Worm (Caenorhabditis elegans) whole organism, young adult: Measurements from ENCODE around the gene set-21.
"Not testable (repeated sequence)": the region's sequence is repeated elsewhere in the genome, so short reads cannot be mapped to it uniquely, and the experiment has no call there.

Source experiments
- B0019.2 ChIP-seq: fragments of 200-800 bp; sonication (Bioruptor generic); conservative IDR thresholded peaks from 2 replicates; pipeline ENCODE4 v1.3.6; 2022; ENCODE audit warnings: missing genetic modification reagents, missing genetic modification characterization, missing compliant biosample characterization
- B0336.3 ChIP-seq: fragments of 200-800 bp; sonication (Bioruptor generic); IDR thresholded peaks from 2 replicates; pipeline ENCODE4 v1.3.6; 2022; ENCODE audit warnings: missing genetic modification characterization, missing compliant biosample characterization
- D2030.7 ChIP-seq: fragments of 200-800 bp; sonication (Bioruptor generic); IDR thresholded peaks from 2 replicates; pipeline ENCODE4 v1.3.6; 2022; ENCODE audit warnings: missing genetic modification reagents, missing genetic modification characterization, missing compliant biosample characterization
- F22D6.2 ChIP-seq: sonication (generic microtip); optimal IDR thresholded peaks from 2 replicates; lab custom pipeline; 2016; ENCODE audit warnings: mild to moderate bottlenecking, missing genetic modification characterization, missing compliant biosample characterization
- F49E8.2 ChIP-seq: sonication (generic microtip); optimal IDR thresholded peaks from 3 replicates; lab custom pipeline; 2017; ENCODE audit warnings: missing genetic modification characterization, mild to moderate bottlenecking, missing compliant biosample characterization, antibody characterized with exemption, moderate library complexity; ENCODE audit not compliant: insufficient read depth
- F52B5.7 ChIP-seq: sonication (generic microtip); optimal IDR thresholded peaks from 2 replicates; lab custom pipeline; 2016; ENCODE audit warnings: mild to moderate bottlenecking, missing genetic modification characterization, missing compliant biosample characterization
- F55B11.4 ChIP-seq: sonication (generic microtip); optimal IDR thresholded peaks from 2 replicates; lab custom pipeline; 2016; ENCODE audit warnings: missing compliant biosample characterization, missing genetic modification characterization, borderline replicate concordance; ENCODE audit not compliant: insufficient read depth
- Y67H2A.10 ChIP-seq: fragments of 200-800 bp; sonication (Bioruptor generic); conservative IDR thresholded peaks from 2 replicates; pipeline ENCODE4 v1.3.6; 2022; ENCODE audit warnings: missing genetic modification reagents, missing genetic modification characterization, missing compliant biosample characterization
- ama-1 ChIP-seq, 3 experiments: fragments of 150-350 bp in 1 of 3; sonication (generic microtip) in 2 of 3; optimal IDR thresholded peaks; 2 replicates each; lab custom pipeline; 2014 to 2018; ENCODE audit warnings: missing biosample characterization in 2 of 3, missing genetic modification characterization in 2 of 3, missing genetic modification reagents in 2 of 3
- attf-5 ChIP-seq: fragments of 200-800 bp; sonication (Bioruptor generic); optimal IDR thresholded peaks from 2 replicates; lab custom pipeline; 2018; ENCODE audit warnings: mild to moderate bottlenecking, missing genetic modification characterization, missing compliant biosample characterization
- cebp-1 ChIP-seq, 2 experiments: fragments of 200-800 bp in 1 of 2; sonication (Bioruptor generic) in 1 of 2; sonication (generic microtip) in 1 of 2; IDR thresholded peaks in 1 of 2; optimal IDR thresholded peaks in 1 of 2; 2 replicates each; pipeline versions ENCODE4 v1.3.6 to Lab custom; 2017 to 2022; ENCODE audit warnings: missing compliant biosample characterization in 2 of 2, missing genetic modification characterization in 2 of 2, mild to moderate bottlenecking in 1 of 2, missing genetic modification reagents in 1 of 2, moderate library complexity in 1 of 2
- ceh-40 ChIP-seq: fragments of 200-800 bp; sonication (Bioruptor generic); IDR thresholded peaks from 2 replicates; pipeline ENCODE4 v1.3.6; 2022; ENCODE audit warnings: missing genetic modification characterization, missing compliant biosample characterization
- ceh-58 ChIP-seq: fragments of 200-800 bp; sonication (Bioruptor generic); IDR thresholded peaks from 2 replicates; pipeline ENCODE4 v1.3.6; 2022; ENCODE audit warnings: missing genetic modification characterization, missing compliant biosample characterization
- ceh-91 ChIP-seq: fragments of 200-800 bp; sonication (Bioruptor generic); IDR thresholded peaks from 2 replicates; pipeline ENCODE4 v1.3.6; 2022; ENCODE audit warnings: missing genetic modification reagents, missing genetic modification characterization, missing compliant biosample characterization
- die-1 ChIP-seq: sonication (generic microtip); optimal IDR thresholded peaks from 2 replicates; lab custom pipeline; 2016; ENCODE audit warnings: missing genotype, mild to moderate bottlenecking, missing genetic modification characterization, missing compliant biosample characterization
- egl-18 ChIP-seq: fragments of 200-800 bp; sonication (Bioruptor generic); IDR thresholded peaks from 2 replicates; pipeline ENCODE4 v1.3.6; 2022; ENCODE audit warnings: missing genetic modification reagents, missing genetic modification characterization, missing compliant biosample characterization
- egl-44 ChIP-seq: fragments of 200-800 bp; sonication (Bioruptor generic); IDR thresholded peaks from 2 replicates; pipeline ENCODE4 v1.3.6; 2022; ENCODE audit warnings: missing genetic modification reagents, missing genetic modification characterization, missing compliant biosample characterization
- egrh-3 ChIP-seq: fragments of 200-800 bp; sonication (Bioruptor generic); IDR thresholded peaks from 2 replicates; pipeline ENCODE4 v1.3.6; 2022; ENCODE audit warnings: missing genetic modification reagents, missing genetic modification characterization, missing compliant biosample characterization
- him-1 ChIP-seq: sonication (generic microtip); optimal IDR thresholded peaks from 2 replicates; lab custom pipeline; 2016; ENCODE audit warnings: missing genotype, missing genetic modification reagents, missing genetic modification characterization, missing compliant biosample characterization
- hmg-1.2 ChIP-seq: fragments of 200-800 bp; sonication (Bioruptor generic); IDR thresholded peaks from 2 replicates; pipeline ENCODE4 v1.3.6; 2022; ENCODE audit warnings: missing genetic modification reagents, missing genetic modification characterization, missing compliant biosample characterization
- hrde-1 ChIP-seq: sonication (generic microtip); optimal IDR thresholded peaks from 2 replicates; lab custom pipeline; 2016; ENCODE audit warnings: missing genetic modification characterization, mild to moderate bottlenecking, missing compliant biosample characterization, moderate library complexity, missing genotype, missing genetic modification reagents, borderline replicate concordance
- hsf-1 ChIP-seq: fragments of 200-800 bp; sonication (Bioruptor generic); IDR thresholded peaks from 2 replicates; pipeline ENCODE4 v1.3.6; 2022; ENCODE audit warnings: missing genetic modification reagents, missing genetic modification characterization, missing compliant biosample characterization
- lin-26 ChIP-seq: fragments of 200-800 bp; sonication (Bioruptor generic); IDR thresholded peaks from 2 replicates; pipeline ENCODE4 v1.3.6; 2022; ENCODE audit warnings: missing genetic modification reagents, missing genetic modification characterization, missing compliant biosample characterization
- lin-40 ChIP-seq: sonication (generic microtip); optimal IDR thresholded peaks from 2 replicates; lab custom pipeline; 2016; ENCODE audit warnings: missing genetic modification characterization, mild to moderate bottlenecking, missing compliant biosample characterization, missing genotype, missing genetic modification reagents
- lin-54 ChIP-seq: fragments of 200-800 bp; sonication (Bioruptor generic); optimal IDR thresholded peaks from 2 replicates; lab custom pipeline; 2018; ENCODE audit warnings: mild to moderate bottlenecking, missing genetic modification characterization, missing compliant biosample characterization
- madf-6 ChIP-seq: fragments of 200-800 bp; sonication (Bioruptor generic); IDR thresholded peaks from 2 replicates; pipeline ENCODE4 v1.3.6; 2022; ENCODE audit warnings: missing genetic modification reagents, missing genetic modification characterization, missing compliant biosample characterization
- mcd-1 ChIP-seq: fragments of 200-800 bp; sonication (Bioruptor generic); IDR thresholded peaks from 2 replicates; pipeline ENCODE4 v1.3.6; 2022; ENCODE audit warnings: missing genetic modification reagents, missing genetic modification characterization, missing compliant biosample characterization
- mel-28 ChIP-seq: sonication (generic microtip); optimal IDR thresholded peaks from 2 replicates; lab custom pipeline; 2016; ENCODE audit warnings: borderline replicate concordance, mild to moderate bottlenecking, missing genetic modification characterization, missing compliant biosample characterization
- nfyb-1 ChIP-seq: fragments of 200-800 bp; sonication (Bioruptor generic); IDR thresholded peaks from 2 replicates; pipeline ENCODE4 v1.3.6; 2022; ENCODE audit warnings: missing genetic modification reagents, missing genetic modification characterization, missing compliant biosample characterization
- pbrm-1 ChIP-seq: fragments of 200-800 bp; sonication (Bioruptor generic); IDR thresholded peaks from 2 replicates; pipeline ENCODE4 v1.3.6; 2022; ENCODE audit warnings: missing genetic modification reagents, missing genetic modification characterization, missing compliant biosample characterization
- rec-8 ChIP-seq, 2 experiments: sonication (generic microtip); optimal IDR thresholded peaks; 2 replicates each; lab custom pipeline; 2016; ENCODE audit warnings: mild to moderate bottlenecking in 2 of 2, missing genetic modification characterization in 2 of 2, missing genetic modification reagents in 2 of 2, missing genotype in 2 of 2, missing biosample characterization in 1 of 2, missing compliant biosample characterization in 1 of 2, moderate library complexity in 1 of 2
- snpc-1.1 ChIP-seq: sonication (generic microtip); optimal IDR thresholded peaks from 2 replicates; lab custom pipeline; 2017; ENCODE audit warnings: missing genetic modification characterization, mild to moderate bottlenecking, missing compliant biosample characterization, antibody characterized with exemption, moderate library complexity, missing genotype, missing genetic modification reagents; ENCODE audit not compliant: insufficient read depth
- snpc-1.3 ChIP-seq: sonication (generic microtip); optimal IDR thresholded peaks from 2 replicates; lab custom pipeline; 2017; ENCODE audit warnings: missing genetic modification characterization, mild to moderate bottlenecking, missing compliant biosample characterization, antibody characterized with exemption, moderate library complexity, missing genotype, missing genetic modification reagents; ENCODE audit not compliant: insufficient read depth
- snpc-3.4 ChIP-seq: sonication (generic microtip); optimal IDR thresholded peaks from 2 replicates; lab custom pipeline; 2017; ENCODE audit warnings: missing genetic modification characterization, mild to moderate bottlenecking, missing compliant biosample characterization, antibody characterized with exemption, moderate library complexity, missing genotype, missing genetic modification reagents
- snpc-4 ChIP-seq, 5 experiments: fragments of 150-350 bp in 1 of 5; sonication (generic microtip) in 4 of 5; optimal IDR thresholded peaks; 2 replicates each; lab custom pipeline; 2014 to 2018; ENCODE audit warnings: missing genetic modification characterization in 5 of 5, missing biosample characterization in 3 of 5, antibody characterized with exemption in 2 of 5, mild to moderate bottlenecking in 2 of 5, missing compliant biosample characterization in 2 of 5, missing genotype in 2 of 5, moderate library complexity in 2 of 5, missing genetic modification reagents in 1 of 5
- tbp1 ChIP-seq: fragments of 200-800 bp; sonication (Bioruptor generic); optimal IDR thresholded peaks from 2 replicates; lab custom pipeline; 2018; ENCODE audit warnings: mild to moderate bottlenecking, missing genetic modification characterization, missing compliant biosample characterization
- tlf-1 ChIP-seq: fragments of 200-800 bp; sonication (Bioruptor generic); optimal IDR thresholded peaks from 2 replicates; lab custom pipeline; 2018; ENCODE audit warnings: mild to moderate bottlenecking, missing genetic modification characterization, missing compliant biosample characterization
- xnd-1 ChIP-seq: sonication (generic microtip); optimal IDR thresholded peaks from 2 replicates; lab custom pipeline; 2016; ENCODE audit warnings: missing genotype, missing genetic modification reagents, missing genetic modification characterization, missing compliant biosample characterization
- zfh-2 ChIP-seq: fragments of 200-800 bp; sonication (Bioruptor generic); conservative IDR thresholded peaks from 2 replicates; pipeline ENCODE4 v1.3.6; 2022; ENCODE audit warnings: missing genetic modification reagents, missing genetic modification characterization, missing compliant biosample characterization
- zim-3 ChIP-seq: sonication (generic microtip); optimal IDR thresholded peaks from 2 replicates; lab custom pipeline; 2017; ENCODE audit warnings: mild to moderate bottlenecking, missing genetic modification characterization, moderate library complexity, missing compliant biosample characterization
- ztf-6 ChIP-seq: fragments of 200-800 bp; sonication (Bioruptor generic); IDR thresholded peaks from 2 replicates; pipeline ENCODE4 v1.3.6; 2022; ENCODE audit warnings: missing genetic modification reagents, missing genetic modification characterization, missing compliant biosample characterization

Gene set-21

ce11 chrIV:4388854-4389253 is 1.8 kb upstream of the set-21 start (continued):
- TF ChIP-seq B0019.2, result 0 out of 2 replicates have a peak, but pooled peaks have one; percentile 13
- peak; percentile 17; the same call in 1 of the 2 replicates for TF ChIP-seq egl-44
- TF ChIP-seq tlf-1 (GFP tag; lab: Kevin White, UChicago), result peak; percentile 68
- peak; percentile 82 for TF ChIP-seq ceh-58
- not testable (repeated sequence) for TF ChIP-seq cebp-1 (GFP tag; IDR thresholded peaks at IDR 0.05; lab: Robert Waterston, UW); ama-1 (optimal IDR thresholded peaks at IDR 0.05; lab: Kevin White, UChicago)
- TF ChIP-seq cebp-1 (tag; optimal IDR thresholded peaks at IDR 0.05; lab: Kevin White, UChicago), result peak; percentile 47
- TF ChIP-seq him-1 (tag; lab: Kevin White, UChicago), result peak; percentile 99
- TF ChIP-seq die-1 (tag; lab: Kevin White, UChicago), result peak; percentile 22
- TF ChIP-seq snpc-4 (GFP tag; optimal IDR thresholded peaks at IDR 0.05; lab: Kevin White, UChicago), result peak; percentile 6
- TF ChIP-seq snpc-4 (tag; optimal IDR thresholded peaks at IDR 0.05; lab: Kevin White, UChicago), result peak in 2 of 4 experiments; percentile 42 to 53
- peak; percentile 56; the same call in 1 of the 2 replicates for TF ChIP-seq hmg-1.2
- peak; percentile 95 for TF ChIP-seq hrde-1
- peak; percentile 71 for TF ChIP-seq mcd-1 (GFP tag; lab: Robert Waterston, UW)
- peak; percentile 69 for TF ChIP-seq F52B5.7
- peak; percentile 84 for TF ChIP-seq F49E8.2 (tag; lab: Kevin White, UChicago)
- TF ChIP-seq snpc-1.3 (tag; lab: Kevin White, UChicago), result peak; percentile 10
- TF ChIP-seq ama-1 (GFP tag; optimal IDR thresholded peaks at IDR 0.05; lab: Kevin White, UChicago), result peak in 1 of 2 experiments; percentile 49
- TF ChIP-seq D2030.7 (GFP tag; lab: Robert Waterston, UW), result peak; percentile 76
- TF ChIP-seq attf-5, result peak; percentile 17
- TF ChIP-seq rec-8 (tag; optimal IDR thresholded peaks at IDR 0.05; lab: Kevin White, UChicago), result peak in 1 of 2 experiments; percentile 54
- TF ChIP-seq snpc-3.4 (tag; lab: Kevin White, UChicago), result peak; percentile 30
- TF ChIP-seq hsf-1 (GFP tag; lab: Robert Waterston, UW), result peak; percentile 86
- peak; percentile 72 for TF ChIP-seq B0336.3 (GFP tag; lab: Robert Waterston, UW)
- peak; percentile 21; the same call in 1 of the 2 replicates for TF ChIP-seq ceh-91
- peak; percentile 25 for TF ChIP-seq xnd-1 (tag; lab: Kevin White, UChicago)
- peak; percentile 81 for TF ChIP-seq lin-54 (GFP tag; lab: Kevin White, UChicago)
- TF ChIP-seq madf-6 (GFP tag; lab: Robert Waterston, UW), result peak; percentile 87
- TF ChIP-seq lin-26 (GFP tag; lab: Robert Waterston, UW), result peak; percentile 89

- TF ChIP-seq egrh-3 (GFP tag; lab: Robert Waterston, UW) (peak; percentile 79; the same call in 1 of the 2 replicates), zfh-2 (GFP tag; lab: Robert Waterston, UW) (0 out of 2 replicates have a peak, but pooled peaks have one; percentile 8), mcd-1 (GFP tag; lab: Robert Waterston, UW) (0 out of 2 replicates have a peak, but pooled peaks have one; percentile 19), pbrm-1 (GFP tag; lab: Robert Waterston, UW) (0 out of 2 replicates have a peak, but pooled peaks have one; percentile 2)
These were observed 1.2 kb upstream of the set-21 start for ce11 chrIV:4389427-4389826.

- peak; percentile 29; the same call in 1 of the 2 replicates for TF ChIP-seq B0336.3 (GFP tag; lab: Robert Waterston, UW)
- TF ChIP-seq ztf-6, result no peak
- peak; percentile 17 for TF ChIP-seq tbp1 (GFP tag; lab: Kevin White, UChicago)
- TF ChIP-seq ceh-40 (GFP tag; lab: Robert Waterston, UW), result no peak
- no peak for TF ChIP-seq Y67H2A.10
- TF ChIP-seq die-1 (tag; lab: Kevin White, UChicago), result no peak
- TF ChIP-seq xnd-1 (tag; lab: Kevin White, UChicago), result peak; percentile 87
- TF ChIP-seq lin-40 (tag; lab: Kevin White, UChicago), result no peak
- TF ChIP-seq zim-3 (tag; lab: Kevin White, UChicago), result no peak
- no peak for TF ChIP-seq F22D6.2
- no peak for TF ChIP-seq snpc-1.1 (tag; lab: Kevin White, UChicago)
- no peak for TF ChIP-seq mel-28 (tag; lab: Kevin White, UChicago)
- TF ChIP-seq nfyb-1 (GFP tag; lab: Robert Waterston, UW), result no peak
- no peak for TF ChIP-seq F55B11.4
- TF ChIP-seq egl-18 (GFP tag; lab: Robert Waterston, UW), result no peak
- no peak for TF ChIP-seq zfh-2 (GFP tag; lab: Robert Waterston, UW)
- TF ChIP-seq cebp-1 (GFP tag; IDR thresholded peaks at IDR 0.05; lab: Robert Waterston, UW), result no peak
- no peak for TF ChIP-seq cebp-1 (tag; optimal IDR thresholded peaks at IDR 0.05; lab: Kevin White, UChicago)
These were observed 2.8 kb downstream of the set-21 start for ce11 chrIV:4393488-4393887.
